Fruit fly (Drosophila melanogaster): ENCODE data around the gene Flad2.

The Flad2 gene

dm6 chr2L:13387255-13387654 lies 25.1 kb upstream of the Flad2 start, which contains the start of the genes Ing5 and CG7099 (continued):
- TF ChIP-seq CG10654 (GFP tag; optimal IDR thresholded peaks at IDR 0.05) (peak; percentile 96), CkIIα-i1 (GFP tag; IDR thresholded peaks at IDR 0.05) (peak; percentile 73; the same call in 1 of the 2 replicates), rib (GFP tag; IDR thresholded peaks at IDR 0.05) (peak; percentile 93), sd (tag; optimal IDR thresholded peaks at IDR 0.05) (peak; percentile 95), Dbx (GFP tag; IDR thresholded peaks at IDR 0.05) (peak; percentile 96), CG34422 (GFP tag; IDR thresholded peaks at IDR 0.05) (peak; percentile 98), CG5180 (GFP tag; optimal IDR thresholded peaks at IDR 0.05) (no peak), z (GFP tag; IDR thresholded peaks at IDR 0.05) (peak; percentile 49; the same call in 1 of the 3 replicates), eyg (GFP tag; optimal IDR thresholded peaks at IDR 0.05) (peak; percentile 68), Asciz (GFP tag; optimal IDR thresholded peaks at IDR 0.05) (peak; percentile 90), Gug (GFP tag; IDR thresholded peaks at IDR 0.05) (peak; percentile 96), cg (GFP tag; optimal IDR thresholded peaks at IDR 0.05) (no peak), dan (GFP tag; IDR thresholded peaks at IDR 0.05) (peak; percentile 87), repo (GFP tag; optimal IDR thresholded peaks at IDR 0.05) (peak; percentile 71), CG8290 (GFP tag; optimal IDR thresholded peaks at IDR 0.05) (peak; percentile 96), CG8290 (tag; optimal IDR thresholded peaks at IDR 0.05) (peak in 1 of 2 experiments; percentile 92), CG17829 (tag; optimal IDR thresholded peaks at IDR 0.05) (peak; percentile 97), Usf (GFP tag; optimal IDR thresholded peaks at IDR 0.05) (peak; percentile 93), fd3F (GFP tag; optimal IDR thresholded peaks at IDR 0.05) (peak; percentile 96), sr (GFP tag; IDR thresholded peaks at IDR 0.05) (peak; percentile 76; the same call in 2 of the 3 replicates), Elba2 (GFP tag; optimal IDR thresholded peaks at IDR 0.05) (peak; percentile 79), CG15269 (tag; optimal IDR thresholded peaks at IDR 0.05) (peak; percentile 96), stc (GFP tag; IDR thresholded peaks at IDR 0.05) (peak; percentile 94), CG4707 (GFP tag; optimal IDR thresholded peaks at IDR 0.05) (peak; percentile 82), CG31388 (GFP tag; optimal IDR thresholded peaks at IDR 0.05) (peak; percentile 92), CG6765 (GFP tag; optimal IDR thresholded peaks at IDR 0.05) (peak; percentile 85), corto (GFP tag; optimal IDR thresholded peaks at IDR 0.05) (peak; percentile 89), CG8478 (optimal IDR thresholded peaks at IDR 0.05) (no peak), Lpt (GFP tag; optimal IDR thresholded peaks at IDR 0.05) (no peak)

DNA sequence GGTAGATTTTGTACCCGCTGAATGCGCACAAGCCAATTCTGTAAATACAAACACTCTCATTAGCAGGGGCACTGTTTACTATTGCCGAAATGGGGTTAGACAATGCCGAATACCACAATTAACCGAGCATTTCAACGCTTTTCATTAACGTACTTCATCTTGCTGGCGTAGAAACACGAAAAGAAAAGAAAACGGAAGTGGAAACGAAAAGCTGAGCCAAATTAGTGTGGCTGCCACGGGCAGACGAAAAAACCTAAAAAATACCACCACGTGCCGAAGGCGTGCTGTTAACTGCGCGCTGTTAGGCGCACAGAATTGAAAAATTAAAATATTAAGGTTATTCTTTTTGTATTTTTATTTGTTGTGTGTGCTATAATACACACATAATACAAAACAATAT lies 17.4 kb upstream of the Flad2 start, which contains the start of gene RpL24:
TSS of gene RpL24 (minus strand) at position 229 of the 400 bp plus-strand sequence.
- TF ChIP-seq nau (GFP tag; optimal IDR thresholded peaks at IDR 0.05) (no peak), Usf (GFP tag; optimal IDR thresholded peaks at IDR 0.05) (peak; percentile 80), Side (GFP tag; optimal IDR thresholded peaks at IDR 0.05) (peak; percentile 93), CG1529 (GFP tag; optimal IDR thresholded peaks at IDR 0.05) (peak; percentile 83), CG13287 (GFP tag; IDR thresholded peaks at IDR 0.05; ENCODE audit: partially characterized antibody) (peak; percentile 26; the same call in 1 of the 2 replicates), otp (GFP tag; IDR thresholded peaks at IDR 0.05) (peak; percentile 95), dpn (GFP tag; optimal IDR thresholded peaks at IDR 0.05) (peak; percentile 80 to 92), CG2712 (tag; optimal IDR thresholded peaks at IDR 0.05) (peak; percentile 85), bab2 (GFP tag; optimal IDR thresholded peaks at IDR 0.05) (peak; percentile 47), B-H2 (GFP tag; optimal IDR thresholded peaks at IDR 0.05) (peak; percentile 97), Sox102F (GFP tag; optimal IDR thresholded peaks at IDR 0.05) (peak; percentile 70), mld (GFP tag; IDR thresholded peaks at IDR 0.05; ENCODE audit: partially characterized antibody) (no peak), Hr3 (GFP tag; optimal IDR thresholded peaks at IDR 0.05) (peak; percentile 68), CG10431 (GFP tag; optimal IDR thresholded peaks at IDR 0.05) (peak; percentile 93), ftz-f1 (GFP tag; optimal IDR thresholded peaks at IDR 0.05) (peak; percentile 27), BEAF-32 (GFP tag; optimal IDR thresholded peaks at IDR 0.05) (peak; percentile 36), aop (GFP tag; IDR thresholded peaks at IDR 0.05) (peak; percentile 86), az2 (GFP tag; optimal IDR thresholded peaks at IDR 0.05) (peak; percentile 82), CG9797 (GFP tag; optimal IDR thresholded peaks at IDR 0.05) (peak; percentile 90), org-1 (GFP tag; optimal IDR thresholded peaks at IDR 0.05) (peak; percentile 90), unpg (GFP tag; optimal IDR thresholded peaks at IDR 0.05) (peak; percentile 90), pzg (GFP tag; optimal IDR thresholded peaks at IDR 0.05) (peak; percentile 88), tll (GFP tag; optimal IDR thresholded peaks at IDR 0.05) (peak in 1 of 2 experiments; percentile 17), CG10321 (GFP tag; IDR thresholded peaks at IDR 0.05) (peak; percentile 70)

All from whole organism, embryonic.